Fruit fly (Drosophila melanogaster): ENCODE measurements around the gene Yod1.

Yod1 gene

dm6 chr3L:5145814-5146244, 12.2 kb downstream of the Yod1 start, which contains the start of the genes Fitm and AlaRS-m (continued):
- TF ChIP-seq Dp (GFP tag; optimal IDR thresholded peaks at IDR 0.05) (peak; percentile 55), otp (GFP tag; IDR thresholded peaks at IDR 0.05) (no peak), Opbp (GFP tag; IDR thresholded peaks at IDR 0.05; ENCODE audit: partially characterized antibody) (0 out of 3 replicates have a peak, but pooled peaks have one; percentile 8), CG8089 (GFP tag; optimal IDR thresholded peaks at IDR 0.05) (no peak), usp (GFP tag; optimal IDR thresholded peaks at IDR 0.05) (no peak), CG11085 (GFP tag; IDR thresholded peaks at IDR 0.05) (no peak), D19B (GFP tag; optimal IDR thresholded peaks at IDR 0.05) (no peak), tx (GFP tag; optimal IDR thresholded peaks at IDR 0.05) (no peak), p53 (GFP tag; optimal IDR thresholded peaks at IDR 0.05) (no peak), CG13624 (GFP tag; optimal IDR thresholded peaks at IDR 0.05) (no peak), CG43689 (GFP tag; IDR thresholded peaks at IDR 0.05) (no peak), trh (GFP tag; optimal IDR thresholded peaks at IDR 0.05) (no peak), Hr51 (GFP tag; optimal IDR thresholded peaks at IDR 0.05) (no peak), Antp (GFP tag; optimal IDR thresholded peaks at IDR 0.05) (no peak), CG9727 (GFP tag; optimal IDR thresholded peaks at IDR 0.05) (no peak), Atf-2 (GFP tag; optimal IDR thresholded peaks at IDR 0.05) (no peak), Sox102F (GFP tag; optimal IDR thresholded peaks at IDR 0.05) (no peak), Rfx (GFP tag; IDR thresholded peaks at IDR 0.05) (no peak), Deaf1 (tag; optimal IDR thresholded peaks at IDR 0.05) (no peak), her (GFP tag; optimal IDR thresholded peaks at IDR 0.05) (no peak), odd (GFP tag; optimal IDR thresholded peaks at IDR 0.05) (no peak), CG12942 (GFP tag; optimal IDR thresholded peaks at IDR 0.05) (no peak), Atf6 (GFP tag; IDR thresholded peaks at IDR 0.05) (no peak), dimm (GFP tag; IDR thresholded peaks at IDR 0.05) (no peak)

dm6 chr3L:5152354-5152806, 18.7 kb downstream of the Yod1 start, which contains the start of the genes Gen and Srp54k:
Gene Gen, minus strand, starts transcription at chr3L:5152376.
Gene Srp54k, plus strand, starts transcription at chr3L:5152678.
- peak in 1 of 2 experiments; percentile 19 for TF ChIP-seq prd (optimal IDR thresholded peaks at IDR 0.05)
- TF ChIP-seq prd (GFP tag; IDR thresholded peaks at IDR 0.05): peak; percentile 75
- TF ChIP-seq CG13775 (GFP tag; optimal IDR thresholded peaks at IDR 0.05): peak; percentile 49
- TF ChIP-seq Elba2 (GFP tag; optimal IDR thresholded peaks at IDR 0.05): no peak
- TF ChIP-seq CG15514 (GFP tag; optimal IDR thresholded peaks at IDR 0.05): peak; percentile 34
- peak; percentile 42 for TF ChIP-seq CG4617 (GFP tag; optimal IDR thresholded peaks at IDR 0.05; ENCODE audit: borderline replicate concordance)
- TF ChIP-seq CG32532 (GFP tag; IDR thresholded peaks at IDR 0.05): peak; percentile 43
- no peak for TF ChIP-seq unc-4 (GFP tag; IDR thresholded peaks at IDR 0.05; ENCODE audit: partially characterized antibody)
- TF ChIP-seq pnt (GFP tag; optimal IDR thresholded peaks at IDR 0.05): no peak
- TF ChIP-seq CrebB (tag; optimal IDR thresholded peaks at IDR 0.05): peak; percentile 15
- TF ChIP-seq dmrt99B (tag; optimal IDR thresholded peaks at IDR 0.05): no peak
- no peak for TF ChIP-seq CG18764 (GFP tag; optimal IDR thresholded peaks at IDR 0.05)
- TF ChIP-seq CG16813 (GFP tag; IDR thresholded peaks at IDR 0.05; ENCODE audit: partially characterized antibody): 0 out of 3 replicates have a peak, but pooled peaks have one; percentile 25
- TF ChIP-seq CkIIα-i1 (GFP tag; IDR thresholded peaks at IDR 0.05): no peak
- TF ChIP-seq CG42726 (GFP tag; IDR thresholded peaks at IDR 0.05; ENCODE audit: partially characterized antibody): peak; percentile 8; the same call in 1 of the 2 replicates
- TF ChIP-seq CG10366 (GFP tag; IDR thresholded peaks at IDR 0.05): no peak
- no peak for TF ChIP-seq CG11504 (tag; optimal IDR thresholded peaks at IDR 0.05)
- peak; percentile 6 for TF ChIP-seq fd3F (GFP tag; optimal IDR thresholded peaks at IDR 0.05)
- peak in 1 of 2 experiments; percentile 42 for TF ChIP-seq tll (GFP tag; optimal IDR thresholded peaks at IDR 0.05)
- TF ChIP-seq CG11398 (GFP tag; optimal IDR thresholded peaks at IDR 0.05): no peak
- peak; percentile 74 for TF ChIP-seq nmo (GFP tag; optimal IDR thresholded peaks at IDR 0.05)
- no peak for TF ChIP-seq ash1 (GFP tag; optimal IDR thresholded peaks at IDR 0.05)
- no peak for TF ChIP-seq CG3065 (GFP tag; optimal IDR thresholded peaks at IDR 0.05)
- TF ChIP-seq E2f2 (GFP tag; IDR thresholded peaks at IDR 0.05): peak; percentile 81
- TF ChIP-seq Oli (tag; optimal IDR thresholded peaks at IDR 0.05): peak; percentile 7
- peak; percentile 16 for TF ChIP-seq maf-S (GFP tag; optimal IDR thresholded peaks at IDR 0.05)
- peak; percentile 85 for TF ChIP-seq hkb (optimal IDR thresholded peaks at IDR 0.05)
- TF ChIP-seq hkb (GFP tag; IDR thresholded peaks at IDR 0.05): no peak

Measured in whole organism, embryonic.